Worm (Caenorhabditis elegans) whole organism, L2 larva: ENCODE data around the gene Y47D3B.4.

ENCODE experiments used
- R02D3.7 ChIP-seq: fragments of 150-350 bp; optimal IDR thresholded peaks from 2 replicates; lab custom pipeline; 2014; ENCODE audit warnings: missing biosample characterization, missing genetic modification characterization
- Y55F3AM.14 ChIP-seq: fragments of 200-800 bp; sonication (Bioruptor generic); optimal IDR thresholded peaks from 2 replicates; lab custom pipeline; 2018; ENCODE audit warnings: mild to moderate bottlenecking, missing genetic modification characterization, missing compliant biosample characterization
- ZK546.5 ChIP-seq: sonication (generic microtip); optimal IDR thresholded peaks from 2 replicates; lab custom pipeline; 2017; ENCODE audit warnings: missing biosample characterization, missing genetic modification characterization
- alr-1 ChIP-seq: fragments of 150-350 bp; optimal IDR thresholded peaks from 2 replicates; lab custom pipeline; 2014; ENCODE audit warnings: missing biosample characterization, missing genetic modification characterization
- ama-1 ChIP-seq: fragments of 150-350 bp; optimal IDR thresholded peaks from 2 replicates; lab custom pipeline; 2018; ENCODE audit warnings: inconsistent platforms
- ceh-16 ChIP-seq: fragments of 150-350 bp; optimal IDR thresholded peaks from 2 replicates; lab custom pipeline; 2014; ENCODE audit warnings: missing biosample characterization, missing genetic modification characterization
- ceh-82 ChIP-seq: fragments of 150-350 bp; optimal IDR thresholded peaks from 2 replicates; lab custom pipeline; 2014; ENCODE audit warnings: missing biosample characterization, missing genetic modification characterization
- dmd-4 ChIP-seq: sonication (generic microtip); optimal IDR thresholded peaks from 2 replicates; lab custom pipeline; 2017; ENCODE audit warnings: missing biosample characterization, missing genetic modification characterization
- egl-27 ChIP-seq: sonication (generic microtip); optimal IDR thresholded peaks from 3 replicates; lab custom pipeline; 2017; ENCODE audit warnings: missing biosample characterization, missing genetic modification reagents, missing genetic modification characterization
- fos-1 ChIP-seq: fragments of 150-350 bp; optimal IDR thresholded peaks from 2 replicates; lab custom pipeline; 2014; ENCODE audit warnings: missing biosample characterization, missing genetic modification characterization
- lin-11 ChIP-seq: fragments of 150-350 bp; sonication (generic microtip); optimal IDR thresholded peaks from 2 replicates; lab custom pipeline; 2014; ENCODE audit warnings: missing biosample characterization, missing genetic modification characterization, inconsistent platforms, mixed read lengths
- lin-13 ChIP-seq: fragments of 150-350 bp; optimal IDR thresholded peaks from 2 replicates; lab custom pipeline; 2014; ENCODE audit warnings: missing biosample characterization, missing genetic modification reagents, missing genetic modification characterization
- lsy-2 ChIP-seq, 2 experiments: fragments of 150-350 bp in 1 of 2; sonication (generic microtip) in 1 of 2; optimal IDR thresholded peaks; 2 replicates each; lab custom pipeline; 2014 to 2017; ENCODE audit warnings: missing biosample characterization in 2 of 2, missing genetic modification characterization in 2 of 2
- mab-5 ChIP-seq: fragments of 150-350 bp; optimal IDR thresholded peaks from 2 replicates; lab custom pipeline; 2014; ENCODE audit warnings: missing biosample characterization, missing genetic modification characterization
- mdl-1 ChIP-seq, 2 experiments: fragments of 150-350 bp in 1 of 2; sonication (generic microtip) in 1 of 2; optimal IDR thresholded peaks; 2 replicates each; lab custom pipeline; 2017; ENCODE audit warnings: missing biosample characterization in 2 of 2, missing genetic modification characterization in 2 of 2
- nhr-10 ChIP-seq: sonication (generic microtip); optimal IDR thresholded peaks from 2 replicates; lab custom pipeline; 2017; ENCODE audit warnings: missing biosample characterization, missing genetic modification characterization
- nhr-11 ChIP-seq: fragments of 150-350 bp; optimal IDR thresholded peaks from 2 replicates; lab custom pipeline; 2014; ENCODE audit warnings: missing biosample characterization, missing genetic modification characterization
- nhr-12 ChIP-seq: fragments of 150-350 bp; optimal IDR thresholded peaks from 2 replicates; lab custom pipeline; 2014; ENCODE audit warnings: missing biosample characterization, missing genetic modification characterization
- nhr-129 ChIP-seq: fragments of 150-350 bp; optimal IDR thresholded peaks from 2 replicates; lab custom pipeline; 2014; ENCODE audit warnings: missing biosample characterization, missing genetic modification characterization
- nhr-21 ChIP-seq: fragments of 150-350 bp; optimal IDR thresholded peaks from 2 replicates; lab custom pipeline; 2014; ENCODE audit warnings: missing biosample characterization, missing genetic modification characterization
- nhr-237 ChIP-seq: fragments of 150-350 bp; optimal IDR thresholded peaks from 2 replicates; lab custom pipeline; 2014; ENCODE audit warnings: missing biosample characterization, missing genetic modification characterization
- nhr-25 ChIP-seq: fragments of 150-350 bp; sonication (generic microtip); optimal IDR thresholded peaks from 3 replicates; lab custom pipeline; 2014; ENCODE audit warnings: missing biosample characterization, missing genetic modification characterization
- nhr-6 ChIP-seq: fragments of 150-350 bp; optimal IDR thresholded peaks from 2 replicates; lab custom pipeline; 2014; ENCODE audit warnings: missing biosample characterization, missing genetic modification characterization
- nhr-77 ChIP-seq: fragments of 150-350 bp; optimal IDR thresholded peaks from 2 replicates; lab custom pipeline; 2014; ENCODE audit warnings: missing biosample characterization, missing genetic modification characterization
- peb-1 ChIP-seq: fragments of 150-350 bp; optimal IDR thresholded peaks from 2 replicates; lab custom pipeline; 2014; ENCODE audit warnings: missing biosample characterization, missing genetic modification characterization
- sem-4 ChIP-seq: fragments of 150-350 bp; optimal IDR thresholded peaks from 2 replicates; lab custom pipeline; 2014; ENCODE audit warnings: missing biosample characterization, missing genetic modification reagents, missing genetic modification characterization
- skn-1 ChIP-seq: sonication (generic microtip); optimal IDR thresholded peaks from 2 replicates; lab custom pipeline; 2017; ENCODE audit warnings: missing biosample characterization, missing genetic modification characterization
- sma-9 ChIP-seq, 2 experiments: fragments of 150-350 bp in 1 of 2; sonication (generic microtip) in 1 of 2; optimal IDR thresholded peaks; 2 replicates each; lab custom pipeline; 2014 to 2016; ENCODE audit warnings: missing genetic modification characterization in 2 of 2, mild to moderate bottlenecking in 1 of 2, missing biosample characterization in 1 of 2, missing compliant biosample characterization in 1 of 2, missing genetic modification reagents in 1 of 2, moderate library complexity in 1 of 2
- unc-39 ChIP-seq: fragments of 150-350 bp; optimal IDR thresholded peaks from 2 replicates; lab custom pipeline; 2014; ENCODE audit warnings: missing biosample characterization, missing genetic modification characterization
- ztf-1 ChIP-seq: fragments of 200-800 bp; sonication (Bioruptor generic); conservative IDR thresholded peaks from 2 replicates; pipeline ENCODE4 v1.3.6; 2022; ENCODE audit warnings: missing genetic modification characterization, missing compliant biosample characterization
- ztf-4 ChIP-seq: fragments of 150-350 bp; optimal IDR thresholded peaks from 2 replicates; lab custom pipeline; 2014; ENCODE audit warnings: missing biosample characterization, missing genetic modification characterization

The Y47D3B.4 gene

ce11 chrIII:11410378-11410777 is 5.2 kb downstream of the Y47D3B.4 start, which contains the start of gene twk-31:
TSS of gene twk-31 (plus strand) at chrIII:11410678.
- TF ChIP-seq nhr-11 (tag; lab: Kevin White, UChicago) (no peak), lin-11 (no peak), nhr-129 (tag; lab: Kevin White, UChicago) (no peak), ceh-82 (no peak), sem-4 (tag; lab: Kevin White, UChicago) (no peak), ZK546.5 (tag; lab: Kevin White, UChicago) (no peak), ztf-4 (no peak), nhr-12 (tag; lab: Kevin White, UChicago) (no peak), nhr-10 (no peak), nhr-25 (tag; lab: Kevin White, UChicago) (no peak), nhr-77 (tag; lab: Kevin White, UChicago) (no peak)
- TF ChIP-seq, all 48 proteins: peak for 0

ce11 chrIII:11419551-11419950 is 14.4 kb downstream of the Y47D3B.4 start:
- TF ChIP-seq lsy-2 (tag; optimal IDR thresholded peaks at IDR 0.05; lab: Kevin White, UChicago), result no peak
- no peak for TF ChIP-seq nhr-10
- TF ChIP-seq ceh-16, result no peak
- no peak for TF ChIP-seq nhr-11 (tag; lab: Kevin White, UChicago)
- TF ChIP-seq nhr-237 (tag; lab: Kevin White, UChicago), result no peak
- no peak for TF ChIP-seq nhr-21
- no peak for TF ChIP-seq fos-1 (tag; lab: Kevin White, UChicago)
- no peak for TF ChIP-seq Y55F3AM.14 (GFP tag; lab: Kevin White, UChicago)
- no peak for TF ChIP-seq sma-9 (GFP tag; optimal IDR thresholded peaks at IDR 0.05; lab: Kevin White, UChicago)
- TF ChIP-seq sma-9 (tag; optimal IDR thresholded peaks at IDR 0.05; lab: Kevin White, UChicago), result no peak
- TF ChIP-seq unc-39 (tag; lab: Kevin White, UChicago), result no peak
- no peak for TF ChIP-seq nhr-77 (tag; lab: Kevin White, UChicago)

- no peak for TF ChIP-seq ZK546.5 (tag; lab: Kevin White, UChicago)
- TF ChIP-seq mdl-1 (tag; optimal IDR thresholded peaks at IDR 0.05; lab: Kevin White, UChicago), result no peak
- no peak for TF ChIP-seq dmd-4 (tag; lab: Kevin White, UChicago)
- no peak for TF ChIP-seq nhr-11 (tag; lab: Kevin White, UChicago)
- no peak for TF ChIP-seq nhr-12 (tag; lab: Kevin White, UChicago)
- no peak for TF ChIP-seq lsy-2 (tag; optimal IDR thresholded peaks at IDR 0.05; lab: Kevin White, UChicago)
- no peak for TF ChIP-seq ztf-1 (GFP tag; lab: Robert Waterston, UW)
- TF ChIP-seq ztf-4, result no peak
- no peak for TF ChIP-seq mab-5
- no peak for TF ChIP-seq ama-1 (lab: Kevin White, UChicago)
- TF ChIP-seq R02D3.7 (tag; lab: Kevin White, UChicago), result no peak
- no peak for TF ChIP-seq skn-1 (tag; lab: Kevin White, UChicago)
Observed at ce11 chrIII:11424815-11425214, 19.7 kb downstream of the Y47D3B.4 start.

- TF ChIP-seq mab-5, result no peak
- TF ChIP-seq nhr-129 (tag; lab: Kevin White, UChicago), result no peak
- TF ChIP-seq ceh-82, result no peak
- no peak for TF ChIP-seq egl-27 (tag; lab: Kevin White, UChicago)
- no peak for TF ChIP-seq peb-1 (tag; lab: Kevin White, UChicago)
Observed at ce11 chrIII:11426906-11427305, 21.8 kb downstream of the Y47D3B.4 start, which contains the start of gene idpc-1. TSS of gene idpc-1 (plus strand) at chrIII:11427206.

- TF ChIP-seq dmd-4 (tag; lab: Kevin White, UChicago) (no peak), nhr-77 (tag; lab: Kevin White, UChicago) (no peak), nhr-21 (no peak), R02D3.7 (tag; lab: Kevin White, UChicago) (no peak), nhr-129 (tag; lab: Kevin White, UChicago) (no peak), ceh-82 (no peak), mab-5 (no peak), fos-1 (tag; lab: Kevin White, UChicago) (no peak), lin-13 (no peak), alr-1 (tag; lab: Kevin White, UChicago) (no peak), ceh-16 (no peak), nhr-6 (tag; lab: Kevin White, UChicago) (no peak), nhr-12 (tag; lab: Kevin White, UChicago) (no peak)
Observed at ce11 chrIII:11427548-11428152, 22.5 kb downstream of the Y47D3B.4 start.
